Fruit fly (Drosophila melanogaster) whole organism, adult: ENCODE measurements around the gene CG44198.

Source experiments
- CG5204 ChIP-seq: fragments of 200-800 bp; sonication (Bioruptor generic); optimal IDR thresholded peaks from 2 replicates; lab custom pipeline; 2016; ENCODE audit warnings: missing biosample characterization, missing genetic modification characterization
- Hr96 ChIP-seq: fragments of 200-800 bp; sonication (Bioruptor generic); optimal IDR thresholded peaks from 2 replicates; lab custom pipeline; 2016; ENCODE audit warnings: missing biosample characterization, missing genetic modification characterization
- bab1 ChIP-seq: fragments of 200-800 bp; sonication (Bioruptor generic); optimal IDR thresholded peaks from 3 replicates; lab custom pipeline; 2019; ENCODE audit warnings: missing biosample characterization, mild to moderate bottlenecking, missing genetic modification characterization, moderate library complexity
- ovo ChIP-seq: fragments of 200-800 bp; sonication (Bioruptor generic); optimal IDR thresholded peaks from 2 replicates; lab custom pipeline; 2016; ENCODE audit warnings: missing biosample characterization, missing genetic modification characterization

dm6 chr2L:13069632-13070279, 49.2 kb downstream of the CG44198 start:
- TF ChIP-seq Hr96 (GFP tag; lab: Kevin White, UChicago), result no peak
- TF ChIP-seq ovo (GFP tag; lab: Kevin White, UChicago), result no peak
- TF ChIP-seq bab1 (GFP tag; lab: Kevin White, UChicago), result no peak
- TF ChIP-seq CG5204 (GFP tag; lab: Kevin White, UChicago), result no peak
